Worm (Caenorhabditis elegans) whole organism, L1 larva: ENCODE measurements around the gene tbb-1.
A peak's percentile ranks its signal among the peaks of the same experiment; 100 is the strongest.

ENCODE experiments used
- C34B4.2 ChIP-seq: sonication (generic microtip); optimal IDR thresholded peaks from 2 replicates; lab custom pipeline; 2017; ENCODE audit warnings: mild to moderate bottlenecking, missing genetic modification characterization, missing compliant biosample characterization
- aha-1 ChIP-seq: fragments of 150-350 bp; optimal IDR thresholded peaks from 2 replicates; lab custom pipeline; 2014; ENCODE audit warnings: missing biosample characterization, missing genetic modification characterization
- alr-1 ChIP-seq: fragments of 200-800 bp; sonication (Bioruptor generic); optimal IDR thresholded peaks from 2 replicates; lab custom pipeline; 2018; ENCODE audit warnings: borderline replicate concordance, mild to moderate bottlenecking, missing genetic modification characterization, missing compliant biosample characterization
- ama-1 ChIP-seq: fragments of 150-350 bp; optimal IDR thresholded peaks from 2 replicates; lab custom pipeline; 2014
- ceh-82 ChIP-seq, 3 experiments: fragments of 150-350 bp in 1 of 3; sonication (generic microtip) in 2 of 3; optimal IDR thresholded peaks; 2 replicates each; lab custom pipeline; 2014 to 2017; ENCODE audit warnings: missing biosample characterization in 3 of 3, missing genetic modification characterization in 3 of 3
- ceh-90 ChIP-seq: sonication (generic microtip); optimal IDR thresholded peaks from 2 replicates; lab custom pipeline; 2016; ENCODE audit warnings: missing genetic modification characterization, missing compliant biosample characterization
- ces-1 ChIP-seq: fragments of 150-350 bp; optimal IDR thresholded peaks from 2 replicates; lab custom pipeline; 2014; ENCODE audit warnings: missing biosample characterization, missing genetic modification reagents, missing genetic modification characterization
- efl-1 ChIP-seq, 4 experiments: fragments of 150-350 bp; optimal IDR thresholded peaks in 3 of 4; peaks in 1 of 4; 1 replicate in 1 of 4; 2 replicates in 3 of 4; lab custom pipeline; 2014; ENCODE audit warnings: missing biosample characterization in 2 of 4, missing genetic modification characterization in 2 of 4, missing genetic modification reagents in 2 of 4
- egl-13 ChIP-seq: sonication (generic microtip); optimal IDR thresholded peaks from 2 replicates; lab custom pipeline; 2016; ENCODE audit warnings: missing genotype, missing genetic modification reagents, missing genetic modification characterization, missing compliant biosample characterization
- elt-2 ChIP-seq: sonication (generic microtip); optimal IDR thresholded peaks from 2 replicates; lab custom pipeline; 2016; ENCODE audit warnings: missing genetic modification characterization, mild to moderate bottlenecking, inconsistent platforms, missing compliant biosample characterization, missing genetic modification reagents
- elt-3 ChIP-seq, 6 experiments: fragments of 150-350 bp in 1 of 6; sonication (generic microtip); optimal IDR thresholded peaks; 2 replicates each; lab custom pipeline; 2017 to 2018; ENCODE audit warnings: missing biosample characterization in 6 of 6, missing genetic modification characterization in 6 of 6, inconsistent platforms in 1 of 6
- ets-5 ChIP-seq: fragments of 200-800 bp; sonication (Bioruptor generic); IDR thresholded peaks from 2 replicates; pipeline ENCODE4 v1.3.6; 2022; ENCODE audit warnings: missing genetic modification characterization, missing compliant biosample characterization
- fkh-10 ChIP-seq: sonication (generic microtip); optimal IDR thresholded peaks from 2 replicates; lab custom pipeline; 2017; ENCODE audit warnings: missing biosample characterization, missing genetic modification reagents, missing genetic modification characterization
- fkh-4 ChIP-seq: sonication (generic microtip); optimal IDR thresholded peaks from 2 replicates; lab custom pipeline; 2016; ENCODE audit warnings: missing compliant biosample characterization, missing genetic modification characterization, borderline replicate concordance
- fkh-8 ChIP-seq: sonication (generic microtip); optimal IDR thresholded peaks from 2 replicates; lab custom pipeline; 2016; ENCODE audit warnings: mild to moderate bottlenecking, missing genetic modification characterization, missing compliant biosample characterization
- grh-1 ChIP-seq: fragments of 200-800 bp; sonication (Bioruptor generic); IDR thresholded peaks from 2 replicates; pipeline ENCODE4 v1.3.6; 2022; ENCODE audit warnings: missing genetic modification reagents, missing genetic modification characterization, missing compliant biosample characterization
- hpl-2 ChIP-seq: fragments of 150-350 bp; optimal IDR thresholded peaks from 2 replicates; lab custom pipeline; 2014; ENCODE audit warnings: missing biosample characterization, missing genetic modification reagents, missing genetic modification characterization
- isw-1 ChIP-seq: fragments of 200-800 bp; sonication (Bioruptor generic); IDR thresholded peaks from 2 replicates; pipeline ENCODE4 v1.3.6; 2022; ENCODE audit warnings: missing genetic modification characterization, missing compliant biosample characterization
- jun-1 ChIP-seq: fragments of 150-350 bp; optimal IDR thresholded peaks from 2 replicates; lab custom pipeline; 2014; ENCODE audit warnings: missing biosample characterization, missing genetic modification reagents, missing genetic modification characterization
- lin-13 ChIP-seq: fragments of 150-350 bp; optimal IDR thresholded peaks from 2 replicates; lab custom pipeline; 2014; ENCODE audit warnings: missing biosample characterization, missing genetic modification reagents, missing genetic modification characterization
- lin-14 ChIP-seq: fragments of 200-800 bp; sonication (Bioruptor generic); optimal IDR thresholded peaks from 2 replicates; lab custom pipeline; 2018; ENCODE audit warnings: mild to moderate bottlenecking, missing genetic modification characterization, moderate library complexity, missing compliant biosample characterization
- lin-15B ChIP-seq: fragments of 150-350 bp; sonication (generic microtip); optimal IDR thresholded peaks from 3 replicates; lab custom pipeline; 2014; ENCODE audit warnings: missing biosample characterization, missing genetic modification characterization
- lir-3 ChIP-seq: sonication (generic microtip); optimal IDR thresholded peaks from 2 replicates; lab custom pipeline; 2016; ENCODE audit warnings: mild to moderate bottlenecking, missing genetic modification characterization, moderate library complexity, missing compliant biosample characterization; ENCODE audit not compliant: poor library complexity
- lsy-2 ChIP-seq, 2 experiments: fragments of 150-350 bp; optimal IDR thresholded peaks; 2 replicates each; lab custom pipeline; 2014; ENCODE audit warnings: missing biosample characterization in 2 of 2, missing genetic modification characterization in 2 of 2
- mdl-1 ChIP-seq, 2 experiments: fragments of 150-350 bp; optimal IDR thresholded peaks; 2 replicates each; lab custom pipeline; 2014 to 2017; ENCODE audit warnings: missing biosample characterization in 2 of 2, missing genetic modification characterization in 2 of 2, inconsistent platforms in 1 of 2
- mef-2 ChIP-seq: fragments of 150-350 bp; optimal IDR thresholded peaks from 2 replicates; lab custom pipeline; 2014; ENCODE audit warnings: missing biosample characterization, missing genetic modification characterization
- nhr-12 ChIP-seq: sonication (generic microtip); optimal IDR thresholded peaks from 2 replicates; lab custom pipeline; 2017; ENCODE audit warnings: missing biosample characterization, missing genetic modification characterization
- nhr-19 ChIP-seq: fragments of 200-800 bp; sonication (Bioruptor generic); conservative IDR thresholded peaks from 2 replicates; pipeline ENCODE4 v1.3.6; 2022; ENCODE audit warnings: missing genetic modification characterization, missing compliant biosample characterization
- nhr-237 ChIP-seq: fragments of 150-350 bp; optimal IDR thresholded peaks from 2 replicates; lab custom pipeline; 2014; ENCODE audit warnings: missing biosample characterization, missing genetic modification characterization
- nhr-47 ChIP-seq: sonication (generic microtip); optimal IDR thresholded peaks from 2 replicates; lab custom pipeline; 2016; ENCODE audit warnings: mild to moderate bottlenecking, missing genetic modification characterization, moderate library complexity, missing compliant biosample characterization
- nhr-71 ChIP-seq: sonication (generic microtip); optimal IDR thresholded peaks from 2 replicates; lab custom pipeline; 2016; ENCODE audit warnings: mild to moderate bottlenecking, missing genetic modification characterization, moderate library complexity, missing compliant biosample characterization
- nhr-76 ChIP-seq: sonication (generic microtip); optimal IDR thresholded peaks from 2 replicates; lab custom pipeline; 2017; ENCODE audit warnings: missing biosample characterization, missing genetic modification characterization
- nhr-77 ChIP-seq: fragments of 150-350 bp; optimal IDR thresholded peaks from 2 replicates; lab custom pipeline; 2014; ENCODE audit warnings: missing biosample characterization, missing genetic modification characterization
- nhr-85 ChIP-seq: sonication (generic microtip); peaks from one replicate; lab custom pipeline; 2016; ENCODE audit warnings: missing genetic modification characterization, inconsistent platforms, missing compliant biosample characterization
- nhr-90 ChIP-seq: sonication (generic microtip); optimal IDR thresholded peaks from 2 replicates; lab custom pipeline; 2016; ENCODE audit warnings: mild to moderate bottlenecking, missing genetic modification characterization, missing compliant biosample characterization; ENCODE audit not compliant: poor library complexity
- pag-3 ChIP-seq: sonication (generic microtip); optimal IDR thresholded peaks from 2 replicates; lab custom pipeline; 2017; ENCODE audit warnings: missing genetic modification characterization, mild to moderate bottlenecking, missing compliant biosample characterization, antibody characterized with exemption, borderline replicate concordance; ENCODE audit not compliant: insufficient read depth
- pax-3 ChIP-seq: fragments of 200-800 bp; sonication (Bioruptor generic); optimal IDR thresholded peaks from 2 replicates; lab custom pipeline; 2018; ENCODE audit warnings: mild to moderate bottlenecking, missing genetic modification characterization, moderate library complexity, missing compliant biosample characterization
- pqm-1 ChIP-seq: sonication (generic microtip); optimal IDR thresholded peaks from 3 replicates; lab custom pipeline; 2017; ENCODE audit warnings: missing biosample characterization, missing genetic modification characterization
- rnt-1 ChIP-seq: sonication (generic microtip); optimal IDR thresholded peaks from 2 replicates; lab custom pipeline; 2016; ENCODE audit warnings: mild to moderate bottlenecking, missing genetic modification characterization, moderate library complexity, missing compliant biosample characterization
- snpc-4 ChIP-seq: fragments of 150-350 bp; optimal IDR thresholded peaks from 2 replicates; lab custom pipeline; 2014; ENCODE audit warnings: missing biosample characterization, missing genetic modification characterization
- snu-23 ChIP-seq: sonication (generic microtip); optimal IDR thresholded peaks from 2 replicates; lab custom pipeline; 2016; ENCODE audit warnings: missing genetic modification characterization, missing compliant biosample characterization
- sptf-1 ChIP-seq: fragments of 150-350 bp; optimal IDR thresholded peaks from 2 replicates; lab custom pipeline; 2014; ENCODE audit warnings: missing biosample characterization, missing genetic modification characterization
- sup-37 ChIP-seq: fragments of 200-800 bp; sonication (Bioruptor generic); optimal IDR thresholded peaks from 2 replicates; lab custom pipeline; 2018; ENCODE audit warnings: mild to moderate bottlenecking, missing genetic modification characterization, missing compliant biosample characterization
- tbx-2 ChIP-seq: sonication (generic microtip); optimal IDR thresholded peaks from 2 replicates; lab custom pipeline; 2016; ENCODE audit warnings: missing genetic modification characterization, missing compliant biosample characterization
- unc-62 ChIP-seq: fragments of 150-350 bp; optimal IDR thresholded peaks from 2 replicates; lab custom pipeline; 2014; ENCODE audit warnings: missing biosample characterization, missing genetic modification reagents, missing genetic modification characterization
- unc-86 ChIP-seq: sonication (generic microtip); optimal IDR thresholded peaks from 2 replicates; lab custom pipeline; 2016; ENCODE audit warnings: missing genetic modification characterization, missing compliant biosample characterization
- vab-15 ChIP-seq: sonication (generic microtip); optimal IDR thresholded peaks from 2 replicates; lab custom pipeline; 2017; ENCODE audit warnings: missing genotype, mild to moderate bottlenecking, missing genetic modification characterization, missing compliant biosample characterization
- xbp-1 ChIP-seq: sonication (generic microtip); optimal IDR thresholded peaks from 2 replicates; lab custom pipeline; 2016; ENCODE audit warnings: missing genetic modification characterization, missing compliant biosample characterization
- zip-4 ChIP-seq: fragments of 200-800 bp; sonication (Bioruptor generic); optimal IDR thresholded peaks from 2 replicates; lab custom pipeline; 2018; ENCODE audit warnings: mild to moderate bottlenecking, missing genetic modification characterization, moderate library complexity, missing compliant biosample characterization
- ztf-4 ChIP-seq: fragments of 150-350 bp; optimal IDR thresholded peaks from 2 replicates; lab custom pipeline; 2014; ENCODE audit warnings: missing biosample characterization, missing genetic modification characterization

The tbb-1 gene

DNA sequence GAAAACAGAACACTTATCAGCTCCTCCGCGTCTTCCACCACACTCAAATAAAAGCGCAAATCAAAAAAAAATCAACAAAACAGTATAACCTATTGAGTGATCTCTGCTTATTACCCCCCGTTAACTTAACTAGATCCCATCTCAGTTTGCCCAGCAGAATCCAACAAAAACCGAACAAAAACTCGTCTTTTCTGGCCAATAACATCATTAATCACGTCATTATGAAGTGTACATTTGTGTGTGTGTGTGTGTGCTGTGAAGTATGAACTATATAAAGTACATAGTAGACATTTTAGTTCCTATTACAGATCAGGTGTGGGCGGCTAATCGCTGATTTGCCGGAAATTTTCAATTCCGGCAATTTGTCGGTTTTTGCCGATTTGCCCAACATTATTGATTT is 24.2 kb downstream of the tbb-1 start:
- no peak for TF ChIP-seq isw-1 (GFP tag; lab: Robert Waterston, UW)
- TF ChIP-seq pqm-1 (tag; lab: Kevin White, UChicago), result no peak
- TF ChIP-seq ama-1, result peak; percentile 9
- TF ChIP-seq nhr-85, result peak; percentile 71

DNA sequence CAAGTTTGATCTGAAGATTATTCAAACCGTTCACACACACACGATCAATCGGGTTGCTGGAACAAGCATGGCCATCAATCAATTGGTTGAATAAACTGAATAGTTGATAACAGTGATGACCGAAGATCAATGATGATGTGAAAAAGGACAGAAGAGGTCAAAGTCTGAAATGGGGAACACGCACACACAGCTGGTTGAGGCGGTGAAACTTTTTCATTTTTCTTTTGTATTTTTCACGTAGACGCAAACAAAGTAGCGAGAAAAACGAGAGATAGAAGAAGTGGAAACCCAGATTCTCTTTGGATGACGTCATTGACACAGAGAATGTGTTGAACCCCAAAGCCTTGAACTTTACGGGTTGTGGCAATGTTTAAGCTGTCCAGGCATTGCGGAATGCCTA is 24.8 kb downstream of the tbb-1 start:
- peak; percentile 55 for TF ChIP-seq nhr-19 (GFP tag; lab: Robert Waterston, UW)
- no peak for TF ChIP-seq egl-13 (tag; lab: Kevin White, UChicago)
- TF ChIP-seq lir-3, result no peak
- TF ChIP-seq snpc-4 (tag; lab: Kevin White, UChicago), result no peak
- TF ChIP-seq rnt-1, result peak; percentile 32
- TF ChIP-seq nhr-76, result peak; percentile 9
- TF ChIP-seq alr-1 (tag; lab: Kevin White, UChicago), result no peak
- TF ChIP-seq fkh-8, result no peak
- no peak for TF ChIP-seq nhr-237 (tag; lab: Kevin White, UChicago)
- no peak for TF ChIP-seq fkh-4 (tag; lab: Kevin White, UChicago)
- no peak for TF ChIP-seq mef-2
- peak; percentile 73 for TF ChIP-seq ama-1
- TF ChIP-seq ztf-4 (tag; lab: Kevin White, UChicago), result peak; percentile 72
- no peak for TF ChIP-seq pax-3 (tag; lab: Kevin White, UChicago)
- peak; percentile 37 for TF ChIP-seq sup-37
- TF ChIP-seq ces-1 (GFP tag; lab: Kevin White, UChicago), result no peak
- TF ChIP-seq elt-3 (tag; optimal IDR thresholded peaks at IDR 0.05; lab: Kevin White, UChicago), result peak in 4 of 6 experiments; percentile 58 to 90 (median 76)
- peak in 1 of 2 experiments; percentile 46 for TF ChIP-seq mdl-1 (tag; optimal IDR thresholded peaks at IDR 0.05; lab: Kevin White, UChicago)
- no peak for TF ChIP-seq sptf-1
- TF ChIP-seq lin-14 (GFP tag; lab: Kevin White, UChicago), result peak; percentile 80
- peak; percentile 26 for TF ChIP-seq tbx-2 (tag; lab: Kevin White, UChicago)
- no peak for TF ChIP-seq lin-15B (tag; lab: Kevin White, UChicago)
- no peak for TF ChIP-seq vab-15 (tag; lab: Kevin White, UChicago)
- no peak for TF ChIP-seq nhr-77
- no peak for TF ChIP-seq hpl-2 (GFP tag; lab: Kevin White, UChicago)
- no peak for TF ChIP-seq ets-5 (GFP tag; lab: Robert Waterston, UW)
- TF ChIP-seq grh-1 (GFP tag; lab: Robert Waterston, UW), result peak; percentile 35; the same call in 1 of the 2 replicates
- peak; percentile 78 for TF ChIP-seq nhr-71 (tag; lab: Kevin White, UChicago)
- no peak for TF ChIP-seq elt-2 (tag; lab: Kevin White, UChicago)
- no peak for TF ChIP-seq C34B4.2
- no peak for TF ChIP-seq unc-86
- peak; percentile 22 for TF ChIP-seq jun-1 (tag; lab: Kevin White, UChicago)
- TF ChIP-seq unc-62, result no peak
- TF ChIP-seq pqm-1 (tag; lab: Kevin White, UChicago), result no peak
- peak; percentile 67 for TF ChIP-seq nhr-90 (tag; lab: Kevin White, UChicago)
- peak; percentile 76 for TF ChIP-seq snu-23 (GFP tag; lab: Kevin White, UChicago)
- TF ChIP-seq ceh-90, result no peak
- TF ChIP-seq nhr-12, result no peak
- TF ChIP-seq xbp-1 (tag; lab: Kevin White, UChicago), result peak; percentile 0
- TF ChIP-seq fkh-10 (GFP tag; lab: Kevin White, UChicago), result no peak
- TF ChIP-seq efl-1 (optimal IDR thresholded peaks at IDR 0.05; lab: Kevin White, UChicago), result peak in 1 of 2 experiments; percentile 11
- TF ChIP-seq efl-1 (GFP tag; optimal IDR thresholded peaks at IDR 0.05 in 1 of 2; lab: Kevin White, UChicago), result peak in 1 of 2 experiments; percentile 93
- no peak for TF ChIP-seq zip-4 (GFP tag; lab: Kevin White, UChicago)
- no peak for TF ChIP-seq lin-13 (GFP tag; lab: Kevin White, UChicago)
- peak in 1 of 3 experiments; percentile 26 for TF ChIP-seq ceh-82 (tag; optimal IDR thresholded peaks at IDR 0.05; lab: Kevin White, UChicago)
- peak; percentile 92 for TF ChIP-seq nhr-85
- TF ChIP-seq lsy-2 (tag; optimal IDR thresholded peaks at IDR 0.05; lab: Kevin White, UChicago), result peak; percentile 26 to 30
- peak; percentile 40 for TF ChIP-seq nhr-47 (tag; lab: Kevin White, UChicago)
- TF ChIP-seq pag-3 (tag; lab: Kevin White, UChicago), result no peak
- no peak for TF ChIP-seq aha-1 (tag; lab: Kevin White, UChicago)
